Worm (Caenorhabditis elegans): ENCODE data around the gene vrk-1.

The vrk-1 gene

ce11 chrII:5962343-5962742, 40.6 kb downstream of the vrk-1 start:
- no peak for TF ChIP-seq ceh-24 (tag; optimal IDR thresholded peaks at IDR 0.05)
- TF ChIP-seq ceh-31 (tag; optimal IDR thresholded peaks at IDR 0.05) = peak; percentile 19
- TF ChIP-seq ceh-2 (tag; optimal IDR thresholded peaks at IDR 0.05) = no peak
- peak; percentile 39 for TF ChIP-seq fkh-10 (GFP tag; optimal IDR thresholded peaks at IDR 0.05)
- peak; percentile 47 for TF ChIP-seq ceh-48 (tag; optimal IDR thresholded peaks at IDR 0.05)
- TF ChIP-seq unc-42 (tag; optimal IDR thresholded peaks at IDR 0.05) = peak; percentile 63

ce11 chrII:5964962-5965361, 43.2 kb downstream of the vrk-1 start:
- TF ChIP-seq eyg-1 (tag; optimal IDR thresholded peaks at IDR 0.05) (no peak), K09A11.1 (tag; optimal IDR thresholded peaks at IDR 0.05; ENCODE audit: insufficient read depth) (no peak), T23F11.4 (GFP tag; optimal IDR thresholded peaks at IDR 0.05) (no peak), sox-2 (GFP tag; IDR thresholded peaks at IDR 0.05) (no peak), ceh-48 (tag; optimal IDR thresholded peaks at IDR 0.05) (no peak), lin-11 (tag; optimal IDR thresholded peaks at IDR 0.05) (no peak), odd-2 (tag; optimal IDR thresholded peaks at IDR 0.05) (no peak), ttx-3 (tag; optimal IDR thresholded peaks at IDR 0.05) (no peak), lim-6 (tag; optimal IDR thresholded peaks at IDR 0.05) (no peak), ceh-31 (tag; optimal IDR thresholded peaks at IDR 0.05) (no peak), zip-5 (tag; optimal IDR thresholded peaks at IDR 0.05) (no peak)

ce11 chrII:5966637-5967036, 44.9 kb downstream of the vrk-1 start:
- no peak for TF ChIP-seq dve-1 (tag; optimal IDR thresholded peaks at IDR 0.05)
- peak; percentile 25 for TF ChIP-seq ceh-34 (tag; optimal IDR thresholded peaks at IDR 0.05)
- TF ChIP-seq pha-2 (tag; optimal IDR thresholded peaks at IDR 0.05) = no peak
- TF ChIP-seq elt-2 (tag; optimal IDR thresholded peaks at IDR 0.05) = no peak
- TF ChIP-seq rnt-1 (tag; optimal IDR thresholded peaks at IDR 0.05) = no peak
- TF ChIP-seq unc-3 (GFP tag; conservative IDR thresholded peaks at IDR 0.05) = no peak
- no peak for TF ChIP-seq unc-3 (tag; optimal IDR thresholded peaks at IDR 0.05)
- TF ChIP-seq ceh-6 (GFP tag; optimal IDR thresholded peaks at IDR 0.05) = no peak
- TF ChIP-seq unc-55 (GFP tag; optimal IDR thresholded peaks at IDR 0.05) = peak; percentile 40
- no peak for TF ChIP-seq pag-3 (tag; optimal IDR thresholded peaks at IDR 0.05; ENCODE audit: borderline replicate concordance)
- TF ChIP-seq ceh-31 (tag; optimal IDR thresholded peaks at IDR 0.05) = peak; percentile 50
- TF ChIP-seq ceh-14 (tag; optimal IDR thresholded peaks at IDR 0.05) = no peak
- TF ChIP-seq unc-42 (tag; optimal IDR thresholded peaks at IDR 0.05) = peak; percentile 18
- TF ChIP-seq ceh-19 (GFP tag; optimal IDR thresholded peaks at IDR 0.05) = no peak
- no peak for TF ChIP-seq pha-4 (tag; optimal IDR thresholded peaks at IDR 0.05)
- TF ChIP-seq ceh-9 (tag; optimal IDR thresholded peaks at IDR 0.05) = no peak
- TF ChIP-seq lin-11 (tag; optimal IDR thresholded peaks at IDR 0.05) = no peak

ce11 chrII:5968037-5968436, 46.3 kb downstream of the vrk-1 start, which contains the start of gene B0034.1:
TSS of gene B0034.1 (plus strand) at chrII:5968337.
- TF ChIP-seq ceh-45 (GFP tag; IDR thresholded peaks at IDR 0.05) = no peak
- no peak for TF ChIP-seq ceh-30 (tag; optimal IDR thresholded peaks at IDR 0.05)
- TF ChIP-seq nhr-11 (tag; optimal IDR thresholded peaks at IDR 0.05) = no peak
- no peak for TF ChIP-seq lim-6 (tag; optimal IDR thresholded peaks at IDR 0.05)
- no peak for TF ChIP-seq unc-55 (GFP tag; optimal IDR thresholded peaks at IDR 0.05)
- TF ChIP-seq elt-2 (tag; optimal IDR thresholded peaks at IDR 0.05) = no peak
- TF ChIP-seq pat-9 (tag; optimal IDR thresholded peaks at IDR 0.05) = no peak
- TF ChIP-seq fkh-10 (GFP tag; optimal IDR thresholded peaks at IDR 0.05) = no peak
- TF ChIP-seq K02D7.2 (tag; optimal IDR thresholded peaks at IDR 0.05) = no peak
- TF ChIP-seq gmeb-2 (tag; optimal IDR thresholded peaks at IDR 0.05) = no peak

- TF ChIP-seq fkh-6 (tag; optimal IDR thresholded peaks at IDR 0.05) (no peak), hlh-30 (tag; optimal IDR thresholded peaks at IDR 0.05; ENCODE audit: insufficient read depth) (no peak), ceh-45 (GFP tag; IDR thresholded peaks at IDR 0.05) (no peak), che-1 (tag; optimal IDR thresholded peaks at IDR 0.05) (no peak), unc-3 (GFP tag; conservative IDR thresholded peaks at IDR 0.05) (no peak), unc-3 (tag; optimal IDR thresholded peaks at IDR 0.05) (no peak), ceh-34 (tag; optimal IDR thresholded peaks at IDR 0.05) (no peak), ceh-48 (tag; optimal IDR thresholded peaks at IDR 0.05) (no peak), hlh-13 (GFP tag; optimal IDR thresholded peaks at IDR 0.05) (no peak), ceh-24 (tag; optimal IDR thresholded peaks at IDR 0.05) (no peak), mec-3 (tag; optimal IDR thresholded peaks at IDR 0.05; ENCODE audit: borderline replicate concordance) (no peak), ets-4 (tag; optimal IDR thresholded peaks at IDR 0.05) (no peak), C38D4.7 (GFP tag; optimal IDR thresholded peaks at IDR 0.05) (no peak), sdc-2 (tag; optimal IDR thresholded peaks at IDR 0.05) (no peak), sox-4 (tag; optimal IDR thresholded peaks at IDR 0.05) (no peak), ceh-30 (tag; optimal IDR thresholded peaks at IDR 0.05) (no peak), odd-2 (tag; optimal IDR thresholded peaks at IDR 0.05) (no peak)
These were observed 47.5 kb downstream of the vrk-1 start, which contains the start of gene B0034.4 for ce11 chrII:5969303-5969702. TSS of gene B0034.4 (minus strand) at chrII:5969531.
